Worm (Caenorhabditis elegans) whole organism, L4 larva: ENCODE data around the gene cyp-33C2.

Experiments
- F49E8.2 ChIP-seq: sonication (generic microtip); optimal IDR thresholded peaks from 2 replicates; lab custom pipeline; 2016; ENCODE audit warnings: missing compliant biosample characterization, mild to moderate bottlenecking, missing genetic modification characterization, borderline replicate concordance
- egl-27 ChIP-seq: sonication (generic microtip); optimal IDR thresholded peaks from 3 replicates; lab custom pipeline; 2017; ENCODE audit warnings: missing biosample characterization, missing genetic modification reagents, missing genetic modification characterization
- fkh-10 ChIP-seq: fragments of 150-350 bp; optimal IDR thresholded peaks from 2 replicates; lab custom pipeline; 2014; ENCODE audit warnings: missing biosample characterization, missing genetic modification reagents, missing genetic modification characterization
- fos-1 ChIP-seq: fragments of 150-350 bp; optimal IDR thresholded peaks from 2 replicates; lab custom pipeline; 2014; ENCODE audit warnings: missing biosample characterization, missing genetic modification characterization
- madf-5 ChIP-seq, 2 experiments: fragments of 200-800 bp; sonication (Bioruptor generic); IDR thresholded peaks; 2 replicates each; pipeline ENCODE4 v1.3.6; 2022; ENCODE audit warnings: missing compliant biosample characterization in 2 of 2, missing genetic modification characterization in 2 of 2
- mep-1 ChIP-seq: fragments of 150-350 bp; sonication (generic microtip); optimal IDR thresholded peaks from 3 replicates; lab custom pipeline; 2014; ENCODE audit warnings: missing biosample characterization, missing genetic modification characterization
- nhr-237 ChIP-seq: sonication (generic microtip); optimal IDR thresholded peaks from 2 replicates; lab custom pipeline; 2017; ENCODE audit warnings: missing biosample characterization, missing genetic modification characterization
- nhr-76 ChIP-seq: fragments of 150-350 bp; optimal IDR thresholded peaks from 2 replicates; lab custom pipeline; 2014; ENCODE audit warnings: missing biosample characterization, missing genetic modification characterization
- spr-3 ChIP-seq: fragments of 200-800 bp; sonication (Bioruptor generic); optimal IDR thresholded peaks from 2 replicates; lab custom pipeline; 2018; ENCODE audit warnings: mild to moderate bottlenecking, missing genetic modification characterization, missing compliant biosample characterization
- unc-62 ChIP-seq, 3 experiments: fragments of 150-350 bp in 1 of 3; sonication (generic microtip); optimal IDR thresholded peaks in 2 of 3; peaks in 1 of 3; 1 replicate in 1 of 3; 2 replicates in 2 of 3; lab custom pipeline; 2014 to 2017; ENCODE audit warnings: missing biosample characterization in 3 of 3, missing genetic modification characterization in 3 of 3, missing genetic modification reagents in 3 of 3, missing genotype in 1 of 3
- zag-1 ChIP-seq: fragments of 150-350 bp; optimal IDR thresholded peaks from 2 replicates; lab custom pipeline; 2014; ENCODE audit warnings: missing biosample characterization, missing genetic modification characterization

DNA sequence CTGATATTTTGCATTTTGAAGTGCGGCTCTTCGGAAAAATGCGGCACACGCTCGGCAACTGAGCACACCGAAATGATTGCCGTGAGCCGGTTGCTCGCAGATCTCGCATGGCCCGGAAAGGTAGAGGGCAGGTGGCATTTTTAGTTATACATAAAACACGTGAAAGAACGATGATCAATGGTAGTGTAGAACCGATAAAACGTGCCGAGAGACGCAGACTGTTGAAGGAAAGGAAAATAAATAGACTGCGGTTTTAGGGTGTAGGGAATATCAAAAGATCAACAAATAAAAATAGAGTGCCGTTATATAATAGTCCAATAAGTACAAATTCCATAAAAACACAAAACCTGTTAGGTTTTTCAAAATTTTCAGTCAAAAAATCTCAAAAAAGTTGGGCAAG lies 28.6 kb downstream of the cyp-33C2 start, which contains the start of gene nhr-133:
- no peak for TF ChIP-seq unc-62 (GFP tag; optimal IDR thresholded peaks at IDR 0.05 in 1 of 2; lab: Kevin White, UChicago)
- no peak for TF ChIP-seq unc-62 (tag; optimal IDR thresholded peaks at IDR 0.05; lab: Kevin White, UChicago)
- TF ChIP-seq mep-1 (tag; lab: Kevin White, UChicago): no peak
- TF ChIP-seq spr-3 (GFP tag; lab: Kevin White, UChicago): no peak
- no peak for TF ChIP-seq egl-27
- no peak for TF ChIP-seq nhr-237 (tag; lab: Kevin White, UChicago)
- TF ChIP-seq fkh-10 (GFP tag; lab: Kevin White, UChicago): no peak
- TF ChIP-seq fos-1 (tag; lab: Kevin White, UChicago): no peak
- TF ChIP-seq F49E8.2 (tag; lab: Kevin White, UChicago): no peak
- no peak for TF ChIP-seq madf-5 (GFP tag; IDR thresholded peaks at IDR 0.05; lab: Robert Waterston, UW)
- TF ChIP-seq nhr-76 (tag; lab: Kevin White, UChicago): no peak
- no peak for TF ChIP-seq zag-1 (tag; lab: Kevin White, UChicago)
